Worm (Caenorhabditis elegans) whole organism, early embryonic: ENCODE data around the gene srj-29.

Source experiments
- B0310.2 ChIP-seq: sonication (generic microtip); optimal IDR thresholded peaks from 2 replicates; lab custom pipeline; 2016; ENCODE audit warnings: mild to moderate bottlenecking, missing genetic modification characterization, missing compliant biosample characterization
- ama-1 ChIP-seq: fragments of 150-350 bp; optimal IDR thresholded peaks from 2 replicates; lab custom pipeline; 2014
- ceh-36 ChIP-seq: sonication (generic microtip); optimal IDR thresholded peaks from 2 replicates; lab custom pipeline; 2016; ENCODE audit warnings: missing genetic modification characterization, inconsistent platforms, missing compliant biosample characterization
- ets-7 ChIP-seq: sonication (generic microtip); optimal IDR thresholded peaks from 2 replicates; lab custom pipeline; 2016; ENCODE audit warnings: missing genotype, missing genetic modification characterization, missing compliant biosample characterization
- sea-1 ChIP-seq: fragments of 200-800 bp; sonication (Bioruptor generic); conservative IDR thresholded peaks from 2 replicates; pipeline ENCODE4 v1.3.6; 2022; ENCODE audit warnings: missing genetic modification characterization, missing compliant biosample characterization

- TF ChIP-seq ama-1 (lab: Kevin White, UChicago) (no peak), sea-1 (GFP tag; lab: Robert Waterston, UW) (no peak), ceh-36 (tag; lab: Kevin White, UChicago) (no peak), B0310.2 (tag; lab: Kevin White, UChicago) (no peak), ets-7 (tag; lab: Kevin White, UChicago) (no peak)
Observed at ce11 chrV:16118601-16119000, 43.1 kb downstream of the srj-29 start, which contains the start of gene str-103.
